Worm (Caenorhabditis elegans) whole organism, early embryonic: ENCODE results near the gene F53G2.3.

Source experiments
- B0310.2 ChIP-seq: sonication (generic microtip); optimal IDR thresholded peaks from 2 replicates; lab custom pipeline; 2016; ENCODE audit warnings: mild to moderate bottlenecking, missing genetic modification characterization, missing compliant biosample characterization
- aly-1 ChIP-seq: sonication (generic microtip); optimal IDR thresholded peaks from 2 replicates; lab custom pipeline; 2016; ENCODE audit warnings: missing genetic modification characterization, missing compliant biosample characterization
- ama-1 ChIP-seq: fragments of 150-350 bp; optimal IDR thresholded peaks from 2 replicates; lab custom pipeline; 2014
- ceh-13 ChIP-seq: fragments of 200-800 bp; sonication (Bioruptor generic); optimal IDR thresholded peaks from 2 replicates; lab custom pipeline; 2018; ENCODE audit warnings: mild to moderate bottlenecking, missing genetic modification characterization, missing compliant biosample characterization
- ceh-36 ChIP-seq: sonication (generic microtip); optimal IDR thresholded peaks from 2 replicates; lab custom pipeline; 2016; ENCODE audit warnings: missing genetic modification characterization, inconsistent platforms, missing compliant biosample characterization
- ets-7 ChIP-seq: sonication (generic microtip); optimal IDR thresholded peaks from 2 replicates; lab custom pipeline; 2016; ENCODE audit warnings: missing genotype, missing genetic modification characterization, missing compliant biosample characterization
- flt-1 ChIP-seq: fragments of 200-800 bp; sonication (Bioruptor generic); IDR thresholded peaks from 2 replicates; pipeline ENCODE4 v1.3.6; 2022; ENCODE audit warnings: missing genetic modification characterization, missing compliant biosample characterization
- hmbx-1 ChIP-seq: sonication (generic microtip); optimal IDR thresholded peaks from 2 replicates; lab custom pipeline; 2016; ENCODE audit warnings: mild to moderate bottlenecking, missing genetic modification characterization, missing compliant biosample characterization
- hmg-4 ChIP-seq: fragments of 200-800 bp; sonication (Bioruptor generic); optimal IDR thresholded peaks from 2 replicates; lab custom pipeline; 2018; ENCODE audit warnings: mild to moderate bottlenecking, missing genetic modification characterization, missing compliant biosample characterization
- hnd-1 ChIP-seq: sonication (generic microtip); optimal IDR thresholded peaks from 2 replicates; lab custom pipeline; 2016; ENCODE audit warnings: missing genetic modification characterization, missing compliant biosample characterization
- scrt-1 ChIP-seq: fragments of 200-800 bp; sonication (Bioruptor generic); IDR thresholded peaks from 2 replicates; pipeline ENCODE4 v1.3.6; 2022; ENCODE audit warnings: missing genetic modification characterization, missing compliant biosample characterization
- sea-1 ChIP-seq: fragments of 200-800 bp; sonication (Bioruptor generic); conservative IDR thresholded peaks from 2 replicates; pipeline ENCODE4 v1.3.6; 2022; ENCODE audit warnings: missing genetic modification characterization, missing compliant biosample characterization
- tbx-11 ChIP-seq: fragments of 200-800 bp; sonication (Bioruptor generic); IDR thresholded peaks from 2 replicates; pipeline ENCODE4 v1.3.6; 2022; ENCODE audit warnings: missing genetic modification characterization, missing compliant biosample characterization

DNA sequence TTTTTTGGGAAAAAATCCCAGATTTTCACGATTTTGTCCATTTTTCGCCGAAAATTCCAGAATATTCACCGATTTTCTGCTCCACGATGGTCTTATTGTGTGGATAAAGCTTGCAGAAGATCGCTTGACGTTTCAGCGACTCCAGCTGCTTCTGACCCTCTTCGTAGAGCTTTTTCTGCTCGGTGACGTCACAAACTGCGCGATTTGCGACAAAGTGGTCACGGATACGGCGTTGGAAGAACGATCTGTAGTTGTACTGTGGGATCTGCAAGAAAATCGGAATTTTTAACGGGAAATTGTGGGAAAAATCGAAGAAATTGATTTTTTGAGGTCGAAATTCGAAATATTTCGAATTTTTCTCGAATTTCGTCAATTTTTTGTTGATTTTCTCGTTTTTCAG, 1.7 kb upstream of the F53G2.3 start, which contains the start of gene mnat-1:
- TF ChIP-seq scrt-1 (GFP tag; lab: Robert Waterston, UW) (no peak), hmg-4 (no peak), hnd-1 (tag; lab: Kevin White, UChicago) (no peak), ceh-36 (no peak), aly-1 (tag; lab: Kevin White, UChicago) (no peak), ama-1 (lab: Kevin White, UChicago) (no peak), ets-7 (tag; lab: Kevin White, UChicago) (no peak), ceh-13 (GFP tag; lab: Kevin White, UChicago) (no peak), tbx-11 (GFP tag; lab: Robert Waterston, UW) (no peak), B0310.2 (tag; lab: Kevin White, UChicago) (no peak), sea-1 (GFP tag; lab: Robert Waterston, UW) (no peak), flt-1 (GFP tag; lab: Robert Waterston, UW) (no peak), hmbx-1 (tag; lab: Kevin White, UChicago) (no peak)
